Worm (Caenorhabditis elegans): ENCODE data around the gene droe-8.
A peak's percentile ranks its signal among the peaks of the same experiment; 100 is the strongest.

Gene droe-8

DNA sequence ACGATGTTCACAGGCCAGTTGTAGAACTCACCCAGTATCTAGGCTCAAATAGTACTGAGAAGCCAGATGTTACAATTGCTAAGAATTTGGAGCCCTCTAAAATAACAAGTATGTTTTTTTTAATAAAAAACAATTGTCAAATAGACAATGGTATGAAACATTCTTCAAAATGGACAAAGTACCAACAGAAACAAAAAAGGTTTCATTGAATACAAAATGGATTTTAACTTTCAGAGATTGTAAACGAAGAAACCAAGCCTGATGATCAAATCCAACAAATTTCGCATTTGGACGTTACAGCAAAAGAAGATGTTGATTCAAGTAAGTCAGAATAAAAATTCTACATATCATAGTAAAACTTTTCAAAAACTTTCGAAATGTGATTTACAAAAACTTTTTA is 749 bp downstream of the droe-8 start, which contains the start of gene ZC196.9:
Gene ZC196.9 (minus strand): TSS at position 101 of the 400 bp plus-strand sequence.
- TF ChIP-seq hlh-11 (tag; optimal IDR thresholded peaks at IDR 0.05) = no peak
- no peak for TF ChIP-seq daf-16 (GFP tag; optimal IDR thresholded peaks at IDR 0.05)
- TF ChIP-seq daf-16 (tag; optimal IDR thresholded peaks at IDR 0.05) = no peak
- TF ChIP-seq rbr-2 (tag; optimal IDR thresholded peaks at IDR 0.05) = no peak
- no peak for TF ChIP-seq skn-1 (tag; optimal IDR thresholded peaks at IDR 0.05)
- TF ChIP-seq spr-1 (tag; optimal IDR thresholded peaks at IDR 0.05) = no peak
- no peak for TF ChIP-seq F26F4.8 (GFP tag; conservative IDR thresholded peaks at IDR 0.05)
- no peak for TF ChIP-seq ztf-7 (tag; optimal IDR thresholded peaks at IDR 0.05)
- no peak for TF ChIP-seq F49E8.2 (tag; optimal IDR thresholded peaks at IDR 0.05; ENCODE audit: borderline replicate concordance)
- TF ChIP-seq ZK337.2 (GFP tag; IDR thresholded peaks at IDR 0.05) = no peak
- no peak for TF ChIP-seq F44E2.7 (GFP tag; IDR thresholded peaks at IDR 0.05)
- TF ChIP-seq pha-4 (GFP tag; IDR thresholded peaks at IDR 0.05) = no peak
- no peak for TF ChIP-seq pha-4 (tag; optimal IDR thresholded peaks at IDR 0.05)
- TF ChIP-seq zfp-3 (GFP tag; conservative IDR thresholded peaks at IDR 0.05) = no peak
- no peak for TF ChIP-seq mxl-2 (GFP tag; conservative IDR thresholded peaks at IDR 0.05)
- TF ChIP-seq mep-1 (tag; optimal IDR thresholded peaks at IDR 0.05) = no peak
- TF ChIP-seq nhr-76 (tag; optimal IDR thresholded peaks at IDR 0.05) = no peak
- no peak for TF ChIP-seq T26A8.4 (GFP tag; IDR thresholded peaks at IDR 0.05)
- no peak for TF ChIP-seq attf-4 (tag; optimal IDR thresholded peaks at IDR 0.05)

DNA sequence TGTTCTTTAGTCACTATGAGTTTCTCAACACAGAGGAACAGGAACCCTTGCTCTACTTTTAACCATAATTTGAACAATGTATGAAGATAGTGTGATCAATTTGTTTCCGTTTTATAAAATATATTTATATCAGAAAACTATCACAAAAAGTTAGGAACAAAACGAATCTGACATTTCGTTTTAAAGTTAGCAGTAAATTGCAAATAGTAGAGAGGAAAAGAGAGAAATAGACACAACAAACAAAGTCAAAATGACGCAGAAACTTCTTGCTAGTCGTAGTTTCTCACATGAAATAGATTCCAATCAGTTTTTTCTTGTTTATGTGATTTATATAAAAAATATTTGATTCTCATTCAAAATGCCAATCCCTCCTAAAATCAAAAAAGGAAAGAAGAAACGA is 2.8 kb downstream of the droe-8 start, which contains the start of gene ZC196.5:
Gene ZC196.5 (plus strand): TSS at position 301 of the 400 bp plus-strand sequence.
- TF ChIP-seq unc-62 (GFP tag; optimal IDR thresholded peaks at IDR 0.05 in 1 of 2) (peak in 1 of 2 experiments; percentile 60), unc-62 (tag; optimal IDR thresholded peaks at IDR 0.05) (no peak), zag-1 (tag; optimal IDR thresholded peaks at IDR 0.05) (no peak)

DNA sequence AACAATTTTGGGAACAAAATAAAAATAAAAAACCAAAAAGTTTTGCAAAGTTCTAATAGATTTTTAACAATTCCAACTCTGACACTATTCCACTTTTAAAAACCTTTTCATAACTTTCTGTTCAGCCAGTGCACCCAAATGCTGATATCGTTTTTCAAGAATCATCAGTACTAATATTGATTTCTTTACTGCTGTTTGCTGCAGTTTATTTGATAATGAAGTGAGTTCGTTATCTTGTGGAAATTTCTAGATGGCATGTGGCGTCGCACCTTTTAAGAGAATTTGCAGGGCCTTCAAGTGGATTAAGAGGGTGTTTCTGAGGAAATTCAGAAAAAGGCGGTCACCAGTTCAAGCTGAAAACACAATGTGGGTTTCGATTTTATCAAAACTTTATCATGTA is 4.7 kb downstream of the droe-8 start:
- TF ChIP-seq daf-16 (GFP tag; optimal IDR thresholded peaks at IDR 0.05) (no peak), daf-16 (tag; optimal IDR thresholded peaks at IDR 0.05) (peak; percentile 64), lin-13 (GFP tag; optimal IDR thresholded peaks at IDR 0.05) (no peak), nhr-102 (tag; optimal IDR thresholded peaks at IDR 0.05) (no peak), vab-7 (GFP tag; IDR thresholded peaks at IDR 0.05) (no peak), dve-1 (tag; optimal IDR thresholded peaks at IDR 0.05; ENCODE audit: insufficient read depth) (peak; percentile 27), hmg-1.1 (GFP tag; IDR thresholded peaks at IDR 0.05) (no peak), daf-19 (GFP tag; conservative IDR thresholded peaks at IDR 0.05) (no peak), nhr-48 (tag; optimal IDR thresholded peaks at IDR 0.05) (no peak), Y105C5A.15 (GFP tag; IDR thresholded peaks at IDR 0.05) (no peak), nhr-237 (tag; optimal IDR thresholded peaks at IDR 0.05) (no peak), pqm-1 (tag; optimal IDR thresholded peaks at IDR 0.05) (peak; percentile 41), nhr-28 (tag; optimal IDR thresholded peaks at IDR 0.05) (peak; percentile 3), spr-3 (GFP tag; optimal IDR thresholded peaks at IDR 0.05) (no peak)

DNA sequence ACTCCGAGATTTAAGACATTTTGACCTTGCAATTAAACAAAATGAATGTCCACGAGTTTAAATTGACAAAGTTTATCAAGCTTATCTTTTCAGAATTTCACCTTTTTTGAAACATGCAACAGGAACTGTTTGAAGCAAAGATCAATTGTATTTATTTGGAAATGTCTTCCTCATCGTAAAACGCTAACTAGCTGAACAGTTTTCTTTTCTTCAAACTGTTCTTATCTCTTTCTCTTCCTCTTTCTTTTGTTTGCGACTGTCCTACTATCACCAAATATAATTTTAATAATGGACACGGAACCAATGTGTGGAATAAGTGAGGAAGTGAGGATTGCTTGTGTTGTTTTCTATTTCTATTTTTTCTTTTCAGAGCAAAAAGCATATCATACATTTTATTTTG is 6.6 kb downstream of the droe-8 start, which contains the start of gene ZC196.4:
Gene ZC196.4 (plus strand): TSS at position 173 of the 400 bp plus-strand sequence.
- no peak for TF ChIP-seq lir-3 (tag; optimal IDR thresholded peaks at IDR 0.05)
- TF ChIP-seq F37D6.2 (tag; optimal IDR thresholded peaks at IDR 0.05) = no peak
- TF ChIP-seq lin-13 (GFP tag; optimal IDR thresholded peaks at IDR 0.05) = no peak
- TF ChIP-seq daf-16 (GFP tag; optimal IDR thresholded peaks at IDR 0.05) = no peak
- peak; percentile 74 for TF ChIP-seq daf-16 (tag; optimal IDR thresholded peaks at IDR 0.05)
- TF ChIP-seq zag-1 (tag; optimal IDR thresholded peaks at IDR 0.05) = no peak
- peak; percentile 16 for TF ChIP-seq nhr-28 (tag; optimal IDR thresholded peaks at IDR 0.05)
- TF ChIP-seq Y5F2A.4 (GFP tag; optimal IDR thresholded peaks at IDR 0.05) = no peak
- peak; percentile 76 for TF ChIP-seq pqm-1 (tag; optimal IDR thresholded peaks at IDR 0.05)
- TF ChIP-seq dve-1 (tag; optimal IDR thresholded peaks at IDR 0.05; ENCODE audit: insufficient read depth) = peak; percentile 39

All from whole organism, L4 larva.